Worm (Caenorhabditis elegans) whole organism, late embryonic: ENCODE measurements around the gene srd-47.

Experiments
- C08G9.2 ChIP-seq: sonication (generic microtip); optimal IDR thresholded peaks from 2 replicates; lab custom pipeline; 2016; ENCODE audit warnings: mild to moderate bottlenecking, missing genetic modification characterization, moderate library complexity, missing compliant biosample characterization
- K02D7.2 ChIP-seq: sonication (generic microtip); optimal IDR thresholded peaks from 2 replicates; lab custom pipeline; 2017; ENCODE audit warnings: mild to moderate bottlenecking, missing genetic modification characterization, missing compliant biosample characterization
- K09A11.1 ChIP-seq: sonication (generic microtip); optimal IDR thresholded peaks from 2 replicates; lab custom pipeline; 2017; ENCODE audit warnings: antibody characterized with exemption, mild to moderate bottlenecking, missing genetic modification characterization, missing compliant biosample characterization; ENCODE audit not compliant: insufficient read depth
- Y22D7AL.16 ChIP-seq: sonication (generic microtip); optimal IDR thresholded peaks from 2 replicates; lab custom pipeline; 2016; ENCODE audit warnings: missing genetic modification characterization, missing compliant biosample characterization
- ahr-1 ChIP-seq: sonication (generic microtip); optimal IDR thresholded peaks from 2 replicates; lab custom pipeline; 2016; ENCODE audit warnings: missing genetic modification characterization, missing compliant biosample characterization
- ceh-14 ChIP-seq: sonication (generic microtip); optimal IDR thresholded peaks from 2 replicates; lab custom pipeline; 2016; ENCODE audit warnings: missing genotype, missing genetic modification characterization, missing compliant biosample characterization
- ceh-2 ChIP-seq: sonication (generic microtip); optimal IDR thresholded peaks from 2 replicates; lab custom pipeline; 2016; ENCODE audit warnings: missing genotype, missing genetic modification characterization, missing compliant biosample characterization
- ceh-22 ChIP-seq: sonication (generic microtip); optimal IDR thresholded peaks from 2 replicates; lab custom pipeline; 2017; ENCODE audit warnings: missing biosample characterization, missing genetic modification characterization
- ceh-31 ChIP-seq: sonication (generic microtip); optimal IDR thresholded peaks from 2 replicates; lab custom pipeline; 2016; ENCODE audit warnings: missing genetic modification characterization, missing compliant biosample characterization
- ceh-45 ChIP-seq: fragments of 200-800 bp; sonication (Bioruptor generic); IDR thresholded peaks from 2 replicates; pipeline ENCODE4 v1.3.6; 2022; ENCODE audit warnings: missing genetic modification reagents, missing genetic modification characterization, missing compliant biosample characterization
- ceh-6 ChIP-seq: fragments of 200-800 bp; sonication (Bioruptor generic); optimal IDR thresholded peaks from 2 replicates; lab custom pipeline; 2018; ENCODE audit warnings: mild to moderate bottlenecking, missing genetic modification characterization, missing compliant biosample characterization
- ceh-9 ChIP-seq: sonication (generic microtip); optimal IDR thresholded peaks from 2 replicates; lab custom pipeline; 2016; ENCODE audit warnings: mild to moderate bottlenecking, missing genetic modification characterization, inconsistent platforms, missing compliant biosample characterization
- dmd-4 ChIP-seq: sonication (generic microtip); optimal IDR thresholded peaks from 2 replicates; lab custom pipeline; 2016; ENCODE audit warnings: borderline replicate concordance, missing genetic modification characterization, missing compliant biosample characterization
- dve-1 ChIP-seq: sonication (generic microtip); optimal IDR thresholded peaks from 2 replicates; lab custom pipeline; 2017; ENCODE audit warnings: antibody characterized with exemption, mild to moderate bottlenecking, missing genetic modification characterization, missing compliant biosample characterization
- elt-2 ChIP-seq: sonication (generic microtip); optimal IDR thresholded peaks from 2 replicates; lab custom pipeline; 2016; ENCODE audit warnings: missing genetic modification reagents, missing genetic modification characterization, missing compliant biosample characterization
- ets-4 ChIP-seq: sonication (generic microtip); optimal IDR thresholded peaks from 2 replicates; lab custom pipeline; 2016; ENCODE audit warnings: missing genetic modification characterization, missing compliant biosample characterization
- eyg-1 ChIP-seq: sonication (generic microtip); optimal IDR thresholded peaks from 2 replicates; lab custom pipeline; 2016; ENCODE audit warnings: missing genotype, missing genetic modification characterization, missing compliant biosample characterization
- fax-1 ChIP-seq: sonication (generic microtip); optimal IDR thresholded peaks from 2 replicates; lab custom pipeline; 2016; ENCODE audit warnings: missing genotype, missing genetic modification characterization, missing compliant biosample characterization
- gmeb-2 ChIP-seq: sonication (generic microtip); optimal IDR thresholded peaks from 2 replicates; lab custom pipeline; 2016; ENCODE audit warnings: missing genetic modification characterization, inconsistent platforms, missing compliant biosample characterization
- hlh-15 ChIP-seq: sonication (generic microtip); optimal IDR thresholded peaks from 2 replicates; lab custom pipeline; 2016; ENCODE audit warnings: missing genetic modification characterization, missing compliant biosample characterization
- hlh-6 ChIP-seq: sonication (generic microtip); optimal IDR thresholded peaks from 2 replicates; lab custom pipeline; 2016; ENCODE audit warnings: missing genotype, missing genetic modification characterization, missing compliant biosample characterization
- hlh-8 ChIP-seq: sonication (generic microtip); optimal IDR thresholded peaks from 2 replicates; lab custom pipeline; 2016; ENCODE audit warnings: missing genotype, missing genetic modification characterization, missing compliant biosample characterization
- lim-6 ChIP-seq: sonication (generic microtip); optimal IDR thresholded peaks from 2 replicates; lab custom pipeline; 2016; ENCODE audit warnings: missing genetic modification characterization, missing compliant biosample characterization
- lin-11 ChIP-seq: fragments of 200-800 bp; sonication (Bioruptor generic); optimal IDR thresholded peaks from 2 replicates; lab custom pipeline; 2018; ENCODE audit warnings: mild to moderate bottlenecking, missing genetic modification characterization, missing compliant biosample characterization
- mec-3 ChIP-seq: sonication (generic microtip); optimal IDR thresholded peaks from 2 replicates; lab custom pipeline; 2016; ENCODE audit warnings: borderline replicate concordance, missing genetic modification characterization, missing compliant biosample characterization
- nhr-11 ChIP-seq: fragments of 150-350 bp; optimal IDR thresholded peaks from 2 replicates; lab custom pipeline; 2014; ENCODE audit warnings: missing biosample characterization, missing genetic modification characterization
- nhr-232 ChIP-seq: sonication (generic microtip); optimal IDR thresholded peaks from 2 replicates; lab custom pipeline; 2016; ENCODE audit warnings: missing genetic modification characterization, missing compliant biosample characterization
- npax-4 ChIP-seq: sonication (generic microtip); optimal IDR thresholded peaks from 2 replicates; lab custom pipeline; 2016; ENCODE audit warnings: missing genetic modification characterization, missing compliant biosample characterization
- pax-1 ChIP-seq: fragments of 150-350 bp; optimal IDR thresholded peaks from 2 replicates; lab custom pipeline; 2014; ENCODE audit warnings: missing biosample characterization, missing genetic modification characterization
- pha-2 ChIP-seq: sonication (generic microtip); optimal IDR thresholded peaks from 2 replicates; lab custom pipeline; 2017; ENCODE audit warnings: mild to moderate bottlenecking, missing genetic modification characterization, missing compliant biosample characterization
- pha-4 ChIP-seq: fragments of 150-350 bp; optimal IDR thresholded peaks from 2 replicates; lab custom pipeline; 2018; ENCODE audit warnings: missing biosample characterization, missing genetic modification reagents, missing genetic modification characterization
- pros-1 ChIP-seq: fragments of 150-350 bp; optimal IDR thresholded peaks from 2 replicates; lab custom pipeline; 2014; ENCODE audit warnings: missing biosample characterization, missing genetic modification reagents, missing genetic modification characterization
- rnt-1 ChIP-seq: sonication (generic microtip); optimal IDR thresholded peaks from 2 replicates; lab custom pipeline; 2016; ENCODE audit warnings: missing genetic modification characterization, missing compliant biosample characterization
- sox-2 ChIP-seq: fragments of 200-800 bp; sonication (Bioruptor generic); IDR thresholded peaks from 2 replicates; pipeline ENCODE4 v1.3.6; 2022; ENCODE audit warnings: missing genetic modification reagents, missing genetic modification characterization, missing compliant biosample characterization
- sox-4 ChIP-seq: sonication (generic microtip); optimal IDR thresholded peaks from 2 replicates; lab custom pipeline; 2017; ENCODE audit warnings: mild to moderate bottlenecking, missing genetic modification characterization, inconsistent platforms, missing compliant biosample characterization
- tbx-2 ChIP-seq: sonication (generic microtip); optimal IDR thresholded peaks from 2 replicates; lab custom pipeline; 2016; ENCODE audit warnings: missing genetic modification characterization, missing compliant biosample characterization
- tbx-7 ChIP-seq: sonication (generic microtip); optimal IDR thresholded peaks from 2 replicates; lab custom pipeline; 2016; ENCODE audit warnings: missing genotype, missing genetic modification characterization, missing compliant biosample characterization
- ttx-3 ChIP-seq: sonication (generic microtip); optimal IDR thresholded peaks from 2 replicates; lab custom pipeline; 2016; ENCODE audit warnings: missing genetic modification reagents, missing genetic modification characterization, missing compliant biosample characterization
- unc-3 ChIP-seq, 2 experiments: fragments of 200-800 bp in 1 of 2; sonication (Bioruptor generic) in 1 of 2; sonication (generic microtip) in 1 of 2; conservative IDR thresholded peaks in 1 of 2; optimal IDR thresholded peaks in 1 of 2; 2 replicates each; pipeline versions ENCODE4 v1.3.6 to Lab custom; 2016 to 2022; ENCODE audit warnings: missing compliant biosample characterization in 2 of 2, missing genetic modification characterization in 2 of 2, missing genetic modification reagents in 1 of 2
- unc-42 ChIP-seq: sonication (generic microtip); optimal IDR thresholded peaks from 2 replicates; lab custom pipeline; 2016; ENCODE audit warnings: missing genotype, missing genetic modification characterization, missing compliant biosample characterization
- unc-55 ChIP-seq: sonication (generic microtip); optimal IDR thresholded peaks from 2 replicates; lab custom pipeline; 2017; ENCODE audit warnings: missing biosample characterization, missing genetic modification reagents, missing genetic modification characterization
- unc-86 ChIP-seq: sonication (generic microtip); optimal IDR thresholded peaks from 2 replicates; lab custom pipeline; 2016; ENCODE audit warnings: missing genetic modification characterization, missing compliant biosample characterization
- zip-5 ChIP-seq: sonication (generic microtip); optimal IDR thresholded peaks from 2 replicates; lab custom pipeline; 2016; ENCODE audit warnings: missing genetic modification characterization, missing compliant biosample characterization
- ztf-16 ChIP-seq: sonication (generic microtip); optimal IDR thresholded peaks from 2 replicates; lab custom pipeline; 2017; ENCODE audit warnings: missing genetic modification characterization, missing compliant biosample characterization

The srd-47 gene

DNA sequence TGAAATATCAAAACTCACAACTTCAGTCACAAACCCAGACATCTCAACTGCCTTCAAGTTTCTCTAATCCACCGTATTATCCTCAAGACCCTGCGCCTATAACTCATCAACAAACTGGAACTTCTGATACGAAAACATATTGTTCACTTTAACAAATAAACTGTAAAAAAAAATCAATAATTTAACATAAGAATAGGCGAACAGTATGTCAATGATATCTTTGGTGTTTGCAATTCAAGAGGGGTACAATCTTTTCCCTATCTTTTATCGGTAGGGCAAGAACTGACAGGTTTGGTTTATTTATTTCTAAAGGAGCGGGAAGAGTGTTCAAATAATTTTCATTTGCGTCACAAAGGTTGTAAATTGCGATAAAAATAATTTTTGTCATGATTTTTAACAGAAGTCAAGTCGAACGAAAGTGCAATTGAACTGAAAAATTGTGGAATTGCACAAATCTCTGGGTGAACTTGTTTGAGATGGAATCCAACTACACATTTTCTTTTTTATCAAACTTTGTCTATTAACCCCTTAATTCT is 29.6 kb downstream of the srd-47 start (continued):
- peak; percentile 85 for TF ChIP-seq rnt-1 (tag; lab: Kevin White, UChicago)
- peak; percentile 20 for TF ChIP-seq pax-1 (tag; lab: Kevin White, UChicago)
- peak; percentile 78 for TF ChIP-seq K09A11.1 (tag; lab: Kevin White, UChicago)
- TF ChIP-seq, all 69 proteins: peak for 20

- no peak for TF ChIP-seq elt-2 (tag; lab: Kevin White, UChicago)
- no peak for TF ChIP-seq fax-1
- TF ChIP-seq pha-4: no peak
- TF ChIP-seq unc-86 (tag; lab: Kevin White, UChicago): no peak
- no peak for TF ChIP-seq mec-3
- TF ChIP-seq rnt-1 (tag; lab: Kevin White, UChicago): no peak
- TF ChIP-seq pros-1: no peak
- no peak for TF ChIP-seq nhr-232 (tag; lab: Kevin White, UChicago)
- TF ChIP-seq K02D7.2 (tag; lab: Kevin White, UChicago): no peak
- no peak for TF ChIP-seq dmd-4 (tag; lab: Kevin White, UChicago)
- no peak for TF ChIP-seq eyg-1 (tag; lab: Kevin White, UChicago)
- no peak for TF ChIP-seq C08G9.2
- no peak for TF ChIP-seq hlh-6 (tag; lab: Kevin White, UChicago)
- no peak for TF ChIP-seq lin-11 (tag; lab: Kevin White, UChicago)
- no peak for TF ChIP-seq pha-2 (tag; lab: Kevin White, UChicago)
- TF ChIP-seq ceh-22: no peak
- no peak for TF ChIP-seq ceh-2 (tag; lab: Kevin White, UChicago)
These were observed 31.4 kb downstream of the srd-47 start, which contains the start of gene F19H6.5 for ce11 chrX:12364804-12365203. Gene F19H6.5, minus strand, starts transcription at chrX:12364904.

DNA sequence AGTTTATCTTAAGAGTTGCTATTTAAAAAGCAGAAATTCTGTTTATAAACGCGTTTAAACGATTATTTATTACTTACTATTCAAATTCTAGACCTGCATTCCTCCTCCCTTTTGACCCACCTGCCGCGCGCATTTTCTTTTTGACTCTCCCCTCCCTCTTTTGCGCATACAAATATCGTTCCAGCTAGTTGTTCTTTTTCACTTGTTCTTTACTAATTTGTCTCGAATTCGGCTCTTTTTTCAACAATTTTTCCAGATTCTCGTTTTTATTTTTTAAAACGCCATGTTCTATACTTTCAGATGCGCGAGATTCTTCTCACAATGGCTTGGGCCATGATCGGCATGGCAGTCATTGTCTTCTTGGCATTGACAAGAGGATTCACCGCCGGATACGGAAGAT is 31.9 kb downstream of the srd-47 start, which contains the start of gene F19H6.4:
Gene F19H6.4, plus strand, starts transcription at position 301 of the 400 bp plus-strand sequence.
- no peak for TF ChIP-seq hlh-8 (tag; lab: Kevin White, UChicago)

DNA sequence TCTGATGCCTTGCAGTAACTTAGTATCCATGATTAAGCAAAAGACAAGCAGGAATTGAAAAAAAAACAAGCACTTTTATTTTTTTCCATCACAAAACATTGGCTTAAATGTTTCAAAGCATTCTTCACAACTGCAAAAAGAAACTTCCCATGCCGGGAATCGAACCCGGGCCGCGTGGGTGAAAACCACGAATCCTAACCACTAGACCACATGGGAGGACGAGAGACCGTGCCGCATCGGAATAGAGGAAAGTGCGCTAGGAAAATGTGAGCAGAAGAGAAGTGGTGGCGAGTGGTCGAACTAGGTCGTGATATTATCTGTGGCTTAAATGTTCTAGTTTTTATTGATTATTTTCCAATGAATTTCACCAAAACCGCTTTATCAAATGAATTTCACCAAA is 34.1 kb downstream of the srd-47 start:
- no peak for TF ChIP-seq pax-1 (tag; lab: Kevin White, UChicago)
- peak; percentile 26 for TF ChIP-seq K02D7.2 (tag; lab: Kevin White, UChicago)
- TF ChIP-seq ceh-6 (GFP tag; lab: Kevin White, UChicago): peak; percentile 71
- TF ChIP-seq ceh-22: no peak
- TF ChIP-seq pha-4: no peak
- no peak for TF ChIP-seq unc-42
- no peak for TF ChIP-seq eyg-1 (tag; lab: Kevin White, UChicago)
- TF ChIP-seq unc-86 (tag; lab: Kevin White, UChicago): no peak
- TF ChIP-seq ets-4 (tag; lab: Kevin White, UChicago): no peak
- TF ChIP-seq Y22D7AL.16: peak; percentile 29
- no peak for TF ChIP-seq hlh-8 (tag; lab: Kevin White, UChicago)
- peak; percentile 43 for TF ChIP-seq nhr-232 (tag; lab: Kevin White, UChicago)
- peak; percentile 1 for TF ChIP-seq fax-1
- no peak for TF ChIP-seq lim-6 (tag; lab: Kevin White, UChicago)
- TF ChIP-seq ceh-31 (tag; lab: Kevin White, UChicago): no peak
- no peak for TF ChIP-seq zip-5 (tag; lab: Kevin White, UChicago)
- TF ChIP-seq ceh-9 (tag; lab: Kevin White, UChicago): no peak
- TF ChIP-seq npax-4 (tag; lab: Kevin White, UChicago): peak; percentile 15
- TF ChIP-seq unc-3 (GFP tag; conservative IDR thresholded peaks at IDR 0.05; lab: Robert Waterston, UW): no peak
- peak; percentile 34 for TF ChIP-seq unc-3 (tag; optimal IDR thresholded peaks at IDR 0.05; lab: Kevin White, UChicago)
- TF ChIP-seq dve-1 (tag; lab: Kevin White, UChicago): no peak
- peak; percentile 44 for TF ChIP-seq tbx-2 (tag; lab: Kevin White, UChicago)
- peak; percentile 19 for TF ChIP-seq ceh-2 (tag; lab: Kevin White, UChicago)
- TF ChIP-seq pha-2 (tag; lab: Kevin White, UChicago): no peak
- no peak for TF ChIP-seq hlh-15 (tag; lab: Kevin White, UChicago)
- TF ChIP-seq gmeb-2 (tag; lab: Kevin White, UChicago): peak; percentile 46
- TF ChIP-seq ahr-1 (tag; lab: Kevin White, UChicago): peak; percentile 18
- TF ChIP-seq rnt-1 (tag; lab: Kevin White, UChicago): peak; percentile 53
- TF ChIP-seq ceh-45: no peak
- TF ChIP-seq ttx-3 (tag; lab: Kevin White, UChicago): peak; percentile 57
- TF ChIP-seq sox-2: peak; percentile 33; the same call in 1 of the 2 replicates
- TF ChIP-seq tbx-7 (tag; lab: Kevin White, UChicago): no peak
- peak; percentile 40 for TF ChIP-seq sox-4 (tag; lab: Kevin White, UChicago)
- no peak for TF ChIP-seq nhr-11 (tag; lab: Kevin White, UChicago)
- no peak for TF ChIP-seq unc-55
- TF ChIP-seq ceh-14 (tag; lab: Kevin White, UChicago): no peak
- no peak for TF ChIP-seq ztf-16 (tag; lab: Kevin White, UChicago)
